Worm (Caenorhabditis elegans) whole organism, L1 larva: ENCODE measurements around the gene Y73F8A.5.

ENCODE experiments used
- ceh-82 ChIP-seq, 3 experiments: fragments of 150-350 bp in 1 of 3; sonication (generic microtip) in 2 of 3; optimal IDR thresholded peaks; 2 replicates each; lab custom pipeline; 2014 to 2017; ENCODE audit warnings: missing biosample characterization in 3 of 3, missing genetic modification characterization in 3 of 3
- jun-1 ChIP-seq: fragments of 150-350 bp; optimal IDR thresholded peaks from 2 replicates; lab custom pipeline; 2014; ENCODE audit warnings: missing biosample characterization, missing genetic modification reagents, missing genetic modification characterization
- lsy-2 ChIP-seq, 2 experiments: fragments of 150-350 bp; optimal IDR thresholded peaks; 2 replicates each; lab custom pipeline; 2014; ENCODE audit warnings: missing biosample characterization in 2 of 2, missing genetic modification characterization in 2 of 2
- pqm-1 ChIP-seq: sonication (generic microtip); optimal IDR thresholded peaks from 3 replicates; lab custom pipeline; 2017; ENCODE audit warnings: missing biosample characterization, missing genetic modification characterization
- snpc-4 ChIP-seq: fragments of 150-350 bp; optimal IDR thresholded peaks from 2 replicates; lab custom pipeline; 2014; ENCODE audit warnings: missing biosample characterization, missing genetic modification characterization

DNA sequence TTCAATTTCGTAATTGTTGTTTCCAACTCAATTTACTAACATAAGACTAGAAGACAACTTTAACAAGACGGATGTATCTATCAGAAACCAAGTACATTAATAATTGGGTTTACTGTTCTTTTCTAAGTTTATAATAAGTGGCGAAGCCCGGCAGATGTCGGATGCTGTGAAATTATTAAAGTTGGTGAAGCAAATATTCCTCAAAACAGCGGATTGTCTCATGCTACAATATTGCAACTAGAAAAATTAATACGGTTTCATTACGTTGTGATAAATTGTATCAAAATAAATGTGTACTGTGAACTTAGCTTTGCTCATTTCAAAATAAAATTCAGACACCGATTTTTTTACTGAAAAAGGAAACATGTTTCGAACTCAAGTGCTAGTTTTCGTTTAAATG, 23.9 kb downstream of the Y73F8A.5 start:
- TF ChIP-seq ceh-82 (tag; optimal IDR thresholded peaks at IDR 0.05; lab: Kevin White, UChicago) (no peak), jun-1 (no peak), lsy-2 (tag; optimal IDR thresholded peaks at IDR 0.05; lab: Kevin White, UChicago) (no peak), snpc-4 (tag; lab: Kevin White, UChicago) (no peak), pqm-1 (tag; lab: Kevin White, UChicago) (no peak)
